Worm (Caenorhabditis elegans) whole organism, young adult: ENCODE data around the gene dph-5.

ENCODE experiments used
- attf-5 ChIP-seq: fragments of 200-800 bp; sonication (Bioruptor generic); optimal IDR thresholded peaks from 2 replicates; lab custom pipeline; 2018; ENCODE audit warnings: mild to moderate bottlenecking, missing genetic modification characterization, missing compliant biosample characterization
- attf-6 ChIP-seq: fragments of 200-800 bp; sonication (Bioruptor generic); IDR thresholded peaks from 2 replicates; pipeline ENCODE4 v1.3.6; 2022; ENCODE audit warnings: missing genetic modification reagents, missing genetic modification characterization, missing compliant biosample characterization
- dox-1 ChIP-seq: fragments of 200-800 bp; sonication (Bioruptor generic); IDR thresholded peaks from 2 replicates; pipeline ENCODE4 v1.3.6; 2022; ENCODE audit warnings: missing genetic modification reagents, missing genetic modification characterization, missing compliant biosample characterization
- hlh-26 ChIP-seq: fragments of 200-800 bp; sonication (Bioruptor generic); conservative IDR thresholded peaks from 2 replicates; pipeline ENCODE4 v1.3.6; 2022; ENCODE audit warnings: missing genetic modification reagents, missing genetic modification characterization, missing compliant biosample characterization
- madf-8 ChIP-seq: fragments of 200-800 bp; sonication (Bioruptor generic); conservative IDR thresholded peaks from 2 replicates; pipeline ENCODE4 v1.3.6; 2022; ENCODE audit warnings: missing genetic modification reagents, missing genetic modification characterization, missing compliant biosample characterization
- mxl-1 ChIP-seq: sonication (generic microtip); optimal IDR thresholded peaks from 2 replicates; lab custom pipeline; 2016; ENCODE audit warnings: missing genetic modification characterization, missing compliant biosample characterization
- nhr-179 ChIP-seq: sonication (generic microtip); optimal IDR thresholded peaks from 2 replicates; lab custom pipeline; 2016; ENCODE audit warnings: mild to moderate bottlenecking, missing genetic modification characterization, missing compliant biosample characterization
- pbrm-1 ChIP-seq: fragments of 200-800 bp; sonication (Bioruptor generic); IDR thresholded peaks from 2 replicates; pipeline ENCODE4 v1.3.6; 2022; ENCODE audit warnings: missing genetic modification reagents, missing genetic modification characterization, missing compliant biosample characterization
- snpc-1.3 ChIP-seq: sonication (generic microtip); optimal IDR thresholded peaks from 2 replicates; lab custom pipeline; 2017; ENCODE audit warnings: missing genetic modification characterization, mild to moderate bottlenecking, missing compliant biosample characterization, antibody characterized with exemption, moderate library complexity, missing genotype, missing genetic modification reagents; ENCODE audit not compliant: insufficient read depth
- snpc-4 ChIP-seq, 5 experiments: fragments of 150-350 bp in 1 of 5; sonication (generic microtip) in 4 of 5; optimal IDR thresholded peaks; 2 replicates each; lab custom pipeline; 2014 to 2018; ENCODE audit warnings: missing genetic modification characterization in 5 of 5, missing biosample characterization in 3 of 5, antibody characterized with exemption in 2 of 5, mild to moderate bottlenecking in 2 of 5, missing compliant biosample characterization in 2 of 5, missing genotype in 2 of 5, moderate library complexity in 2 of 5, missing genetic modification reagents in 1 of 5
- unc-62 ChIP-seq: fragments of 150-350 bp; optimal IDR thresholded peaks from 2 replicates; lab custom pipeline; 2014; ENCODE audit warnings: missing biosample characterization, missing genetic modification reagents, missing genetic modification characterization
- xnd-1 ChIP-seq: sonication (generic microtip); optimal IDR thresholded peaks from 2 replicates; lab custom pipeline; 2016; ENCODE audit warnings: missing genotype, missing genetic modification reagents, missing genetic modification characterization, missing compliant biosample characterization

- TF ChIP-seq hlh-26 (GFP tag; lab: Robert Waterston, UW), result no peak
- TF ChIP-seq nhr-179 (tag; lab: Kevin White, UChicago), result no peak
- TF ChIP-seq mxl-1 (tag; lab: Kevin White, UChicago), result no peak
- TF ChIP-seq dox-1 (GFP tag; lab: Robert Waterston, UW), result no peak
- TF ChIP-seq xnd-1 (tag; lab: Kevin White, UChicago), result no peak
- TF ChIP-seq madf-8 (GFP tag; lab: Robert Waterston, UW), result no peak
- TF ChIP-seq snpc-4 (GFP tag; optimal IDR thresholded peaks at IDR 0.05; lab: Kevin White, UChicago), result no peak
- TF ChIP-seq snpc-4 (tag; optimal IDR thresholded peaks at IDR 0.05; lab: Kevin White, UChicago), result no peak
- no peak for TF ChIP-seq attf-6 (GFP tag; lab: Robert Waterston, UW)
- no peak for TF ChIP-seq attf-5 (GFP tag; lab: Kevin White, UChicago)
- no peak for TF ChIP-seq unc-62 (GFP tag; lab: Kevin White, UChicago)
- TF ChIP-seq snpc-1.3, result no peak
- TF ChIP-seq pbrm-1, result no peak
These were observed 20.9 kb upstream of the dph-5 start, which contains the start of gene tag-180 for ce11 chrII:11329021-11329479.
